Worm (Caenorhabditis elegans) whole organism, mixed stage, embryonic: Measurements from ENCODE around the gene ptp-5.1.

Experiments
- bed-3 ChIP-seq: fragments of 200-800 bp; sonication (Bioruptor generic); optimal IDR thresholded peaks from 3 replicates; lab custom pipeline; 2018; ENCODE audit warnings: mild to moderate bottlenecking, missing genetic modification characterization, moderate library complexity, missing compliant biosample characterization
- blmp-1 ChIP-seq: fragments of 150-350 bp; optimal IDR thresholded peaks from 2 replicates; lab custom pipeline; 2014; ENCODE audit warnings: missing biosample characterization, missing genetic modification characterization
- ceh-39 ChIP-seq: fragments of 150-350 bp; optimal IDR thresholded peaks from 2 replicates; lab custom pipeline; 2014; ENCODE audit warnings: missing biosample characterization, missing genetic modification characterization
- ceh-83 ChIP-seq: fragments of 200-800 bp; sonication (Bioruptor generic); optimal IDR thresholded peaks from 2 replicates; lab custom pipeline; 2018; ENCODE audit warnings: mild to moderate bottlenecking, missing genetic modification characterization, missing compliant biosample characterization
- ces-1 ChIP-seq: fragments of 150-350 bp; optimal IDR thresholded peaks from 2 replicates; lab custom pipeline; 2014; ENCODE audit warnings: missing biosample characterization, missing genetic modification reagents, missing genetic modification characterization
- elt-1 ChIP-seq: sonication (generic microtip); optimal IDR thresholded peaks from 2 replicates; lab custom pipeline; 2017; ENCODE audit warnings: missing genetic modification characterization, mild to moderate bottlenecking, missing compliant biosample characterization, antibody characterized with exemption, moderate library complexity, borderline replicate concordance; ENCODE audit not compliant: insufficient read depth
- hlh-1 ChIP-seq: fragments of 150-350 bp; optimal IDR thresholded peaks from 2 replicates; lab custom pipeline; 2014; ENCODE audit warnings: missing biosample characterization, missing genetic modification reagents, missing genetic modification characterization
- lin-32 ChIP-seq: fragments of 200-800 bp; sonication (Bioruptor generic); optimal IDR thresholded peaks from 2 replicates; lab custom pipeline; 2018; ENCODE audit warnings: mild to moderate bottlenecking, missing genetic modification characterization, missing compliant biosample characterization
- lsy-2 ChIP-seq: fragments of 150-350 bp; optimal IDR thresholded peaks from 2 replicates; lab custom pipeline; 2014; ENCODE audit warnings: missing biosample characterization, missing genetic modification characterization
- mab-5 ChIP-seq: fragments of 150-350 bp; optimal IDR thresholded peaks from 2 replicates; lab custom pipeline; 2014; ENCODE audit warnings: missing biosample characterization, missing genetic modification characterization
- mep-1 ChIP-seq: fragments of 150-350 bp; optimal IDR thresholded peaks from 2 replicates; lab custom pipeline; 2017; ENCODE audit warnings: missing biosample characterization, missing genetic modification reagents, missing genetic modification characterization, inconsistent platforms
- nhr-12 ChIP-seq: fragments of 150-350 bp; optimal IDR thresholded peaks from 2 replicates; lab custom pipeline; 2014; ENCODE audit warnings: missing biosample characterization, missing genetic modification characterization
- nhr-28 ChIP-seq: fragments of 150-350 bp; optimal IDR thresholded peaks from 2 replicates; lab custom pipeline; 2014; ENCODE audit warnings: missing biosample characterization, missing genetic modification characterization
- nhr-76 ChIP-seq: sonication (generic microtip); optimal IDR thresholded peaks from 2 replicates; lab custom pipeline; 2017; ENCODE audit warnings: missing biosample characterization, missing genetic modification characterization
- pha-4 ChIP-seq: fragments of 150-350 bp; optimal IDR thresholded peaks from 2 replicates; lab custom pipeline; 2018; ENCODE audit warnings: missing biosample characterization, missing genetic modification reagents, missing genetic modification characterization
- sem-2 ChIP-seq: fragments of 200-800 bp; sonication (Bioruptor generic); optimal IDR thresholded peaks from 2 replicates; lab custom pipeline; 2018; ENCODE audit warnings: mild to moderate bottlenecking, missing genetic modification characterization, missing compliant biosample characterization
- sptf-1 ChIP-seq: sonication (generic microtip); optimal IDR thresholded peaks from 2 replicates; lab custom pipeline; 2017; ENCODE audit warnings: mild to moderate bottlenecking, missing genetic modification characterization, moderate library complexity, missing compliant biosample characterization
- tbx-8 ChIP-seq: fragments of 200-800 bp; sonication (Bioruptor generic); optimal IDR thresholded peaks from 2 replicates; lab custom pipeline; 2018; ENCODE audit warnings: mild to moderate bottlenecking, missing genetic modification characterization, moderate library complexity, missing compliant biosample characterization
- unc-39 ChIP-seq: fragments of 150-350 bp; optimal IDR thresholded peaks from 2 replicates; lab custom pipeline; 2014; ENCODE audit warnings: missing biosample characterization, missing genetic modification characterization
- unc-62 ChIP-seq: fragments of 150-350 bp; optimal IDR thresholded peaks from 2 replicates; lab custom pipeline; 2014; ENCODE audit warnings: missing biosample characterization, missing genetic modification reagents, missing genetic modification characterization
- ztf-11 ChIP-seq: fragments of 150-350 bp; optimal IDR thresholded peaks from 2 replicates; lab custom pipeline; 2014; ENCODE audit warnings: missing biosample characterization, missing genetic modification characterization

The ptp-5.1 gene

DNA sequence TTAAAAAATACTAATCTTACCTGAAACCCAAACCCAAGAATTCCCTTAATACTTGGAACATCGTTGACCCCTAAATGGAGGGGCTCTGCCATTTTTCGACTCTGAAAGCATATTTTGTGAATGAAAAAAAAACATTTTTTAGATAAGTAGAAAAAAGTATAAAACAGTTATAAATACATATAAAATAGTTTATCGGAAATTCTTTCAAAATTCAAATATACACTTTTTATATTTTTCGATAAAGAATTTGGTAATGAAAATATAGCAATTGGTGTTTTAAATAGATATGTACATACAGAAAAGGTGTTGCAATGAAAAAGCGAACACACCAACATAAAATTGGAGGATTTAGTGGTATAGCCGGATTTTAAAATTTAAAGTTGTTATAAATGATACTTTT, 49.0 kb downstream of the ptp-5.1 start, which contains the start of gene Y59E9AL.4:
Gene Y59E9AL.4, minus strand, starts transcription at position 101 of the 400 bp plus-strand sequence.
- TF ChIP-seq ztf-11 (tag; lab: Kevin White, UChicago), result no peak
- TF ChIP-seq pha-4 (tag; lab: Kevin White, UChicago), result no peak
- no peak for TF ChIP-seq sptf-1
- TF ChIP-seq sem-2 (GFP tag; lab: Kevin White, UChicago), result no peak
- TF ChIP-seq bed-3 (GFP tag; lab: Kevin White, UChicago), result no peak
- TF ChIP-seq nhr-76 (tag; lab: Kevin White, UChicago), result no peak
- no peak for TF ChIP-seq mep-1
- TF ChIP-seq unc-39 (tag; lab: Kevin White, UChicago), result no peak
- no peak for TF ChIP-seq elt-1 (tag; lab: Kevin White, UChicago)
- TF ChIP-seq mab-5 (tag; lab: Kevin White, UChicago), result no peak
- no peak for TF ChIP-seq ces-1 (GFP tag; lab: Kevin White, UChicago)
- no peak for TF ChIP-seq ceh-39 (tag; lab: Kevin White, UChicago)

ce11 chrIV:5216349-5216748, 50.2 kb downstream of the ptp-5.1 start:
- TF ChIP-seq nhr-76 (tag; lab: Kevin White, UChicago) (no peak), lin-32 (GFP tag; lab: Kevin White, UChicago) (no peak), nhr-12 (tag; lab: Kevin White, UChicago) (no peak), lsy-2 (tag; lab: Kevin White, UChicago) (no peak), unc-62 (GFP tag; lab: Kevin White, UChicago) (no peak), ceh-83 (GFP tag; lab: Kevin White, UChicago) (no peak), ces-1 (GFP tag; lab: Kevin White, UChicago) (no peak), hlh-1 (tag; lab: Kevin White, UChicago) (no peak), blmp-1 (tag; lab: Kevin White, UChicago) (no peak), tbx-8 (GFP tag; lab: Kevin White, UChicago) (no peak), unc-39 (tag; lab: Kevin White, UChicago) (no peak), nhr-28 (no peak), sptf-1 (no peak)
